Fruit fly (Drosophila melanogaster): ENCODE measurements around the gene Toll-6.
A peak's percentile ranks its signal among the peaks of the same experiment; 100 is the strongest.

Gene Toll-6

dm6 chr3L:15336277-15336821 lies at the start of gene Toll-6:
Gene Toll-6, plus strand, starts transcription at chr3L:15336692.
- TF ChIP-seq Hr96 (GFP tag; optimal IDR thresholded peaks at IDR 0.05) (no peak), CG1620 (GFP tag; optimal IDR thresholded peaks at IDR 0.05) (no peak)

dm6 chr3L:15286948-15287347 lies 49.5 kb upstream of the Toll-6 start:
- no peak for TF ChIP-seq CG7101 (tag; optimal IDR thresholded peaks at IDR 0.05)

dm6 chr3L:15289257-15289762 lies 47.2 kb upstream of the Toll-6 start:
- TF ChIP-seq cnc (optimal IDR thresholded peaks at IDR 0.05), result no peak
- TF ChIP-seq tj (GFP tag; optimal IDR thresholded peaks at IDR 0.05), result no peak
- TF ChIP-seq CG33017 (tag; optimal IDR thresholded peaks at IDR 0.05), result no peak
- no peak for TF ChIP-seq toe (GFP tag; optimal IDR thresholded peaks at IDR 0.05)
- no peak for TF ChIP-seq CG1620 (GFP tag; optimal IDR thresholded peaks at IDR 0.05)
- no peak for TF ChIP-seq CG12768 (GFP tag; optimal IDR thresholded peaks at IDR 0.05)
- TF ChIP-seq ovo (GFP tag; optimal IDR thresholded peaks at IDR 0.05), result no peak
- no peak for TF ChIP-seq CG14711 (tag; optimal IDR thresholded peaks at IDR 0.05)
- TF ChIP-seq CG5204 (GFP tag; optimal IDR thresholded peaks at IDR 0.05), result no peak
- TF ChIP-seq Hr96 (GFP tag; optimal IDR thresholded peaks at IDR 0.05), result no peak
- TF ChIP-seq Crg-1 (GFP tag; optimal IDR thresholded peaks at IDR 0.05), result no peak

dm6 chr3L:15298658-15299057 lies 37.8 kb upstream of the Toll-6 start, which contains the start of gene Best4:
Gene Best4, plus strand, starts transcription at chr3L:15298958.
- no peak for TF ChIP-seq toe (GFP tag; optimal IDR thresholded peaks at IDR 0.05)
- no peak for TF ChIP-seq Crg-1 (GFP tag; optimal IDR thresholded peaks at IDR 0.05)
- TF ChIP-seq CG5204 (GFP tag; optimal IDR thresholded peaks at IDR 0.05), result no peak
- no peak for TF ChIP-seq tj (GFP tag; optimal IDR thresholded peaks at IDR 0.05)
- no peak for TF ChIP-seq CG1620 (GFP tag; optimal IDR thresholded peaks at IDR 0.05)
- TF ChIP-seq bab1 (GFP tag; optimal IDR thresholded peaks at IDR 0.05), result no peak
- TF ChIP-seq CG11617 (GFP tag; optimal IDR thresholded peaks at IDR 0.05), result no peak
- TF ChIP-seq cic (GFP tag; optimal IDR thresholded peaks at IDR 0.05), result no peak
- no peak for TF ChIP-seq CG14711 (tag; optimal IDR thresholded peaks at IDR 0.05)
- TF ChIP-seq Hr96 (GFP tag; optimal IDR thresholded peaks at IDR 0.05), result no peak
- no peak for TF ChIP-seq Clk (GFP tag; optimal IDR thresholded peaks at IDR 0.05)
- no peak for TF ChIP-seq CG7045 (GFP tag; optimal IDR thresholded peaks at IDR 0.05)
- TF ChIP-seq pad (GFP tag; optimal IDR thresholded peaks at IDR 0.05), result no peak

- TF ChIP-seq CG12768 (GFP tag; optimal IDR thresholded peaks at IDR 0.05), result no peak
Observed at dm6 chr3L:15302685-15303084, 33.8 kb upstream of the Toll-6 start, which contains the start of gene Best3. Gene Best3, minus strand, starts transcription at chr3L:15302785.

- TF ChIP-seq Mnt (GFP tag; optimal IDR thresholded peaks at IDR 0.05), result no peak
- no peak for TF ChIP-seq cnc (optimal IDR thresholded peaks at IDR 0.05)
- peak; percentile 55 for TF ChIP-seq kay (GFP tag; ENCODE audit: borderline replicate concordance)
- no peak for TF ChIP-seq ovo (GFP tag; optimal IDR thresholded peaks at IDR 0.05)
- no peak for TF ChIP-seq toe (GFP tag; optimal IDR thresholded peaks at IDR 0.05)
- no peak for TF ChIP-seq CG1620 (GFP tag; optimal IDR thresholded peaks at IDR 0.05)
- no peak for TF ChIP-seq Clk (GFP tag; optimal IDR thresholded peaks at IDR 0.05)
- TF ChIP-seq CG5204 (GFP tag; optimal IDR thresholded peaks at IDR 0.05), result no peak
- TF ChIP-seq tj (GFP tag; optimal IDR thresholded peaks at IDR 0.05), result no peak
- peak; percentile 1 for TF ChIP-seq cic (GFP tag; optimal IDR thresholded peaks at IDR 0.05)
Observed at dm6 chr3L:15303630-15304029, 32.9 kb upstream of the Toll-6 start.

dm6 chr3L:15304224-15305035 lies 32.1 kb upstream of the Toll-6 start, which contains the start of gene CG7255:
Gene CG7255, plus strand, starts transcription at chr3L:15304255.
- peak; percentile 92 for TF ChIP-seq kay (GFP tag; ENCODE audit: borderline replicate concordance)
- no peak for TF ChIP-seq bab1 (GFP tag; optimal IDR thresholded peaks at IDR 0.05)
- TF ChIP-seq CG14711 (tag; optimal IDR thresholded peaks at IDR 0.05), result no peak
- peak; percentile 16 for TF ChIP-seq toe (GFP tag; optimal IDR thresholded peaks at IDR 0.05)

- TF ChIP-seq CG11617 (GFP tag; optimal IDR thresholded peaks at IDR 0.05), result peak; percentile 3
- TF ChIP-seq CG33017 (tag; optimal IDR thresholded peaks at IDR 0.05), result no peak
- TF ChIP-seq Mnt (GFP tag; optimal IDR thresholded peaks at IDR 0.05), result no peak
- TF ChIP-seq CG5204 (GFP tag; optimal IDR thresholded peaks at IDR 0.05), result no peak
- no peak for TF ChIP-seq CG1620 (GFP tag; optimal IDR thresholded peaks at IDR 0.05)
- no peak for TF ChIP-seq Hr96 (GFP tag; optimal IDR thresholded peaks at IDR 0.05)
Observed at dm6 chr3L:15305036-15305613, 31.4 kb upstream of the Toll-6 start.

Data from whole organism, adult.